Worm (Caenorhabditis elegans) whole organism, young adult: Measurements from ENCODE around the gene zim-2.

Experiments
- F55B11.4 ChIP-seq: sonication (generic microtip); optimal IDR thresholded peaks from 2 replicates; lab custom pipeline; 2016; ENCODE audit warnings: missing compliant biosample characterization, missing genetic modification characterization, borderline replicate concordance; ENCODE audit not compliant: insufficient read depth
- pha-4 ChIP-seq: fragments of 150-350 bp; sonication (generic microtip); optimal IDR thresholded peaks from 2 replicates; lab custom pipeline; 2014; ENCODE audit warnings: missing biosample characterization, missing genetic modification reagents, missing genetic modification characterization

DNA sequence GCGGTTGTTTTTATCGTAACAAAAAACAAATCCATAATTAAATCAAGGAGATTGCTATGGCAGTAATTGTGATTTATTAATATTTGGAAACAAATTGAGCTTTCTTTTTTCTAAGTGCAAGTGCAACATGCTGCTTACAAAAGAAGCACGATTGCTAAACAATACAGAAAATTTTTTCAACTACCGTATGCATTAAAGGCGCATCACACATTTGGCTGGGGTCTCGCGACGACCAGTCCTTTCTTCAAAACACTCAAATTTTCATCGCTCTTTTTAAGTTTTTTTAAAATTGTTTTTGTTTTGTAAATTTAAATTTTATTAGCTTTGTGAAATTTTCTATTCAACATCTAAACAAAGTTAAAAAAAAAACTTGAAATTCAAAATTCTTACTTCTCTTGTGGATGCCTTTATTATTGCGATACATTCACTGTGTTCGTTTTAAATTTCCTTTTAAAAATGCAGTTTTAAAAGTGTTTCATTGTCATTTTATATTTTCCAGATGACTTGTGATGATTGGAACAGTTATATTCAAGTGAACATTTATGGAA, 8.4 kb upstream of the zim-2 start, which contains the start of gene zim-1:
- TF ChIP-seq F55B11.4 (tag; lab: Kevin White, UChicago) = no peak
- no peak for TF ChIP-seq pha-4 (tag; lab: Kevin White, UChicago)
